Worm (Caenorhabditis elegans) whole organism, L4/young adult: Measurements from ENCODE around the gene C03G6.6.

Experiments used
- W03F9.2 ChIP-seq: fragments of 150-350 bp; optimal IDR thresholded peaks from 2 replicates; lab custom pipeline; 2014; ENCODE audit warnings: missing biosample characterization, missing genetic modification characterization
- dao-5 ChIP-seq: sonication (generic microtip); optimal IDR thresholded peaks from 2 replicates; lab custom pipeline; 2016; ENCODE audit warnings: missing genotype, missing genetic modification characterization, moderate library complexity, missing compliant biosample characterization
- him-1 ChIP-seq: sonication (generic microtip); optimal IDR thresholded peaks from 2 replicates; lab custom pipeline; 2016; ENCODE audit warnings: missing genotype, missing genetic modification reagents, missing genetic modification characterization, missing compliant biosample characterization

DNA sequence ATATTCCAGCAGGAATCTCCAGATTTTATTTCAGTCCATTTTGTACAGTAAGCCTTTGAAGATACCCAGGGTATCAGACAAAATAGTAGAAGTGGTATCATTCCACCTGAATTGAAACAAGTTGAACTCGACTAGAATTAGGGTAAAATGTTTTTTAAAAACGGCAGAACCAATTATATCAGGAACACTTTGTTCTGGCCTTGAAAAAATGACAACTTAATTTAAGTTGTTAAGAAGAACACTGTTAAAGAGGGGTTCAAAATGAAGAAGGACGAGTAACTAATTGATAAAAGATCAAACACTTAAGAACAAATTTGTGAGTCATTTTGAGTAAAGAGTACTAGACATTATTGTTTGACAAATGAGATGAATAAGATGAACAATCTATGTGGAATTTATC lies 36.3 kb upstream of the C03G6.6 start, which contains the start of gene lmd-4:
- TF ChIP-seq dao-5 (tag; lab: Kevin White, UChicago) (no peak), him-1 (tag; lab: Kevin White, UChicago) (no peak), W03F9.2 (tag; lab: Kevin White, UChicago) (no peak)
